Worm (Caenorhabditis elegans): ENCODE results near the gene T07E3.2.

The T07E3.2 gene

DNA sequence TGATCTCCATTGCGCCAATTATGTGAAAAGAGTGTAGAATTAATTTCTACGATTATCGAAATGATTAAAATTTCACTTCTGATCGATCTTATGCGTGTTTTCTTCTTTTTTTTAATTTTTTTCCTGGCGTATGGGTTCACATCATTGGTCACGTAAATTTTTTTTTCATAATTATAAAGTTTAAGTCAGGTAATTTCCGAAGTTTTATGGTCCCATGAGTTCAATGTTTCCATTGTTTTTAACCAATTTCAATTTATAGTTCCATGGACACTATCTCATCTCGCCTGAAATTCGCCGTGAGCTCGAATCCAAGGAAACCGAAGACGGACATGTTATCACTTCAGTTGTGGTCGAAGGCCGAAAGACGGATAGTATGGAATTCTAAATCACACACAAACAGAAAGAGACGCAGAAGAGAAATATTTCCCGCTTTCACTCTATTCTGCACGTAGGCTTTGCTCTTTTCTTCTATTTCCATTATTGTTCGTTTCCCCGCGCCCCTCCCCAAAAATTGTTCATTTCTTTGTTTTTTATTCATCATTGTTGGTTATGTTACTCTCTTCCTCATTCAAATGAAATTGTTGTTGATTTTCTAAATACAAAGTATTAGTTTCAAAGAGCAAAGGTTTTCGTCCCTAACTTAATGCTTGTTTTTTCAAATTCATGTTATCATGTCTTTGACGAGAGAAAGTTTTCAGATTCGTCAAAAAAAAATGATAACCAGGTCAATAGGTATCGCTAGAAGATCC lies 28.9 kb downstream of the T07E3.2 start, which contains the start of the genes F57B9.8 and coq-2:
Gene F57B9.8, minus strand, starts transcription at position 51 of the 749 bp plus-strand sequence.
Gene coq-2, plus strand, starts transcription at position 699 of the 749 bp plus-strand sequence.
- TF ChIP-seq lin-11 (tag; optimal IDR thresholded peaks at IDR 0.05) (no peak), pha-2 (tag; optimal IDR thresholded peaks at IDR 0.05) (no peak), ceh-2 (tag; optimal IDR thresholded peaks at IDR 0.05) (no peak), fkh-6 (tag; optimal IDR thresholded peaks at IDR 0.05) (no peak), ztf-16 (tag; optimal IDR thresholded peaks at IDR 0.05) (no peak), pag-3 (tag; optimal IDR thresholded peaks at IDR 0.05; ENCODE audit: borderline replicate concordance) (no peak), ref-2 (tag; optimal IDR thresholded peaks at IDR 0.05) (no peak), fax-1 (tag; optimal IDR thresholded peaks at IDR 0.05) (no peak), ceh-31 (tag; optimal IDR thresholded peaks at IDR 0.05) (no peak), K02D7.2 (tag; optimal IDR thresholded peaks at IDR 0.05) (no peak)

- no peak for TF ChIP-seq syd-9 (tag; optimal IDR thresholded peaks at IDR 0.05)
- TF ChIP-seq ceh-48 (tag; optimal IDR thresholded peaks at IDR 0.05): no peak
Observed at ce11 chrIII:6939523-6939922, 33.0 kb downstream of the T07E3.2 start, which contains the start of gene F57B9.3. Gene F57B9.3, plus strand, starts transcription at chrIII:6939823.

ce11 chrIII:6945319-6945718 lies 38.8 kb downstream of the T07E3.2 start:
- TF ChIP-seq unc-86 (tag; optimal IDR thresholded peaks at IDR 0.05) (no peak), K09A11.1 (tag; optimal IDR thresholded peaks at IDR 0.05; ENCODE audit: insufficient read depth) (no peak), unc-3 (GFP tag; conservative IDR thresholded peaks at IDR 0.05) (no peak), unc-3 (tag; optimal IDR thresholded peaks at IDR 0.05) (no peak), ceh-45 (GFP tag; IDR thresholded peaks at IDR 0.05) (no peak), lim-6 (tag; optimal IDR thresholded peaks at IDR 0.05) (no peak), elt-4 (tag; optimal IDR thresholded peaks at IDR 0.05) (no peak), ttx-3 (tag; optimal IDR thresholded peaks at IDR 0.05) (no peak), hlh-6 (tag; optimal IDR thresholded peaks at IDR 0.05) (no peak), odd-2 (tag; optimal IDR thresholded peaks at IDR 0.05) (no peak), T23F11.4 (GFP tag; optimal IDR thresholded peaks at IDR 0.05) (no peak), F13H6.1 (tag; optimal IDR thresholded peaks at IDR 0.05) (no peak), che-1 (tag; optimal IDR thresholded peaks at IDR 0.05) (no peak), ztf-16 (tag; optimal IDR thresholded peaks at IDR 0.05) (no peak), elt-2 (tag; optimal IDR thresholded peaks at IDR 0.05) (no peak), pros-1 (tag; optimal IDR thresholded peaks at IDR 0.05) (no peak), ceh-31 (tag; optimal IDR thresholded peaks at IDR 0.05) (no peak), nfya-1 (tag; optimal IDR thresholded peaks at IDR 0.05) (no peak), ceh-14 (tag; optimal IDR thresholded peaks at IDR 0.05) (no peak), sdc-2 (tag; optimal IDR thresholded peaks at IDR 0.05) (no peak), ceh-18 (tag; optimal IDR thresholded peaks at IDR 0.05) (no peak)

DNA sequence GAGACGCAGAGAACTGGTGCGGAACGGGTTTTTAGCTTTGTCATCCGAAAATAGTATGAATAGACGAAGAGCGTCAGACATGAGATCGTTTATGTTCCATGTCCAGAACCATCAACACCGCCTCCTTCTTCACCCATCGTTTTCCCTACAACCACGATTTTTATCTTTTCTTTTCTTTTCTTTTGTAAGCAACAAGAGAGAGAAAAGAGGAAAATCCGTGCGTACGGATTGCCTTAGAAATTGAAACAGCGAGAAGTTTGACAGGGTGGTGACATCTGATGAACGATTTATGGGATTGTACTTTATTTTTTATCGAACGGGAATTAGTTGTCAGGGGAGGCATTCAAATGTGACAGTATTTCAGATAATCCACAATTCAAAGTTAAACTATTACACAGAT lies 39.2 kb downstream of the T07E3.2 start, which contains the start of gene abu-13:
Gene abu-13, minus strand, starts transcription at position 152 of the 400 bp plus-strand sequence.
- no peak for TF ChIP-seq ceh-6 (GFP tag; optimal IDR thresholded peaks at IDR 0.05)
- TF ChIP-seq zip-5 (tag; optimal IDR thresholded peaks at IDR 0.05): no peak
- no peak for TF ChIP-seq eyg-1 (tag; optimal IDR thresholded peaks at IDR 0.05)
- no peak for TF ChIP-seq nfya-1 (tag; optimal IDR thresholded peaks at IDR 0.05)
- no peak for TF ChIP-seq hlh-6 (tag; optimal IDR thresholded peaks at IDR 0.05)
- TF ChIP-seq unc-42 (tag; optimal IDR thresholded peaks at IDR 0.05): no peak
- no peak for TF ChIP-seq F13H6.1 (tag; optimal IDR thresholded peaks at IDR 0.05)
- TF ChIP-seq dve-1 (tag; optimal IDR thresholded peaks at IDR 0.05): no peak
- no peak for TF ChIP-seq tbx-7 (tag; optimal IDR thresholded peaks at IDR 0.05)
- TF ChIP-seq rnt-1 (tag; optimal IDR thresholded peaks at IDR 0.05): no peak
- TF ChIP-seq K02D7.2 (tag; optimal IDR thresholded peaks at IDR 0.05): no peak
